Worm (Caenorhabditis elegans): Measurements from ENCODE around the gene cyp-25A4.

The cyp-25A4 gene

DNA sequence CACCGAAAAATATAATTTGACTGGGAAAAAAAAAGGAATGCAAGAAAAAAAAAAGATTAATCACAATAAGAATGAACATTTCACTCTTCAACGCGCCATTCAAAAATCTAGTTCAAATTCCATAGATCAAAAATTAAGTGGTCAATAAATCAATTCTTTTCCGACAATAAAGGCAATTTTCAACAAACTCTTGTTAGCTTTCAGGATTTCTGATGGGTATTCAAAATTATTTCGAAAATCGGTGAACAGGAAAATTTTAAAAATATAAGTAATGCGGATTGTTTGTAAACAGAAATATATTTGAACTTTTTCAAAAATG, 51.0 kb downstream of the cyp-25A4 start:
- TF ChIP-seq hlh-1 (tag; optimal IDR thresholded peaks at IDR 0.05) (no peak), mls-2 (tag; optimal IDR thresholded peaks at IDR 0.05) (no peak)

DNA sequence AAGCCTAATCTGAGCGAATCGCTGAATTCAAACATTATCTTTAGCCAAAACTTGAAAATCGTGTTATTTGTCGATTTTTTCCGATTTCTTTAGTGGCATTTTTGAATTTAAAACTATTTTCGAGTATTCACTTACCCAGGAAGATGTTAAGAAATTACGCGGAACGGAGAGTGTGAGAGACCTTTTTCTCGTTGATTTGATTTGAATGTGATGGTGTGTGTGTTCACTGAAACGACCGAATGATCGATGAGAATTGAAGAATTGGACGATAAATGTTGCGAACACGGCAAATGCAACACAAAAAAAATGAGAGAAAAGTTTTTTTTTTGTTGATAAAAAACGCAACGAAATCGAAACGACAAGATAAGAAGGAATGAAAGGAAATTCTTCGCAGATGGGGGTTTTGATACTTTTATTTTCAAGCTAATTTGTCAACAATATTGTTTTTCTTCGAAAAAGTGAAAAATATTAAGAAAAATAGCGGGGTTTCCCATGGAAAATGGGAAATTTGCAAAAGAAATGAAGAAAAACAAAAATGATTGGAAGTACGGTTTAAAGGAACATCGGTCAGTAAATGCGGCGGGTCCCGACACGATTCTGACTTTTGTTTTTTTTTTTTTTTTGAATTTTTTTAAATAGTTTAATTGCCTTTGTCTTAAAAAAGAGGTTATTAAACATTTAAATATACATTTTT, 51.5 kb downstream of the cyp-25A4 start, which contains the start of gene mtm-3:
TSS of gene mtm-3 (minus strand) at position 228 of the 694 bp plus-strand sequence.
- no peak for TF ChIP-seq mab-5 (tag; optimal IDR thresholded peaks at IDR 0.05)
- TF ChIP-seq ceh-83 (GFP tag; optimal IDR thresholded peaks at IDR 0.05), result no peak
- no peak for TF ChIP-seq cnd-1 (tag; optimal IDR thresholded peaks at IDR 0.05)
- no peak for TF ChIP-seq ces-1 (GFP tag; optimal IDR thresholded peaks at IDR 0.05)
- TF ChIP-seq lsy-2 (tag; optimal IDR thresholded peaks at IDR 0.05), result no peak
- no peak for TF ChIP-seq nhr-12 (tag; optimal IDR thresholded peaks at IDR 0.05)
- no peak for TF ChIP-seq mls-2 (tag; optimal IDR thresholded peaks at IDR 0.05)
- TF ChIP-seq sem-2 (GFP tag; optimal IDR thresholded peaks at IDR 0.05), result no peak
- no peak for TF ChIP-seq elt-1 (tag; optimal IDR thresholded peaks at IDR 0.05; ENCODE audit: borderline replicate concordance, insufficient read depth)
- TF ChIP-seq blmp-1 (tag; optimal IDR thresholded peaks at IDR 0.05), result no peak
- no peak for TF ChIP-seq flh-1 (GFP tag; optimal IDR thresholded peaks at IDR 0.05)
- no peak for TF ChIP-seq mep-1 (tag; optimal IDR thresholded peaks at IDR 0.05)
- TF ChIP-seq unc-39 (tag; optimal IDR thresholded peaks at IDR 0.05), result no peak
- TF ChIP-seq nhr-28 (tag; optimal IDR thresholded peaks at IDR 0.05), result no peak
